Worm (Caenorhabditis elegans) whole organism, early embryonic: ENCODE measurements around the gene glo-4.

Source experiments
- B0310.2 ChIP-seq: sonication (generic microtip); optimal IDR thresholded peaks from 2 replicates; lab custom pipeline; 2016; ENCODE audit warnings: mild to moderate bottlenecking, missing genetic modification characterization, missing compliant biosample characterization
- F13C5.2 ChIP-seq: sonication (generic microtip); optimal IDR thresholded peaks from 2 replicates; lab custom pipeline; 2017; ENCODE audit warnings: mild to moderate bottlenecking, missing genetic modification characterization, inconsistent platforms, missing compliant biosample characterization
- aly-1 ChIP-seq: sonication (generic microtip); optimal IDR thresholded peaks from 2 replicates; lab custom pipeline; 2016; ENCODE audit warnings: missing genetic modification characterization, missing compliant biosample characterization
- ama-1 ChIP-seq: fragments of 150-350 bp; optimal IDR thresholded peaks from 2 replicates; lab custom pipeline; 2014
- ceh-13 ChIP-seq: fragments of 200-800 bp; sonication (Bioruptor generic); optimal IDR thresholded peaks from 2 replicates; lab custom pipeline; 2018; ENCODE audit warnings: mild to moderate bottlenecking, missing genetic modification characterization, missing compliant biosample characterization
- ceh-36 ChIP-seq: sonication (generic microtip); optimal IDR thresholded peaks from 2 replicates; lab custom pipeline; 2016; ENCODE audit warnings: missing genetic modification characterization, inconsistent platforms, missing compliant biosample characterization
- ets-7 ChIP-seq: sonication (generic microtip); optimal IDR thresholded peaks from 2 replicates; lab custom pipeline; 2016; ENCODE audit warnings: missing genotype, missing genetic modification characterization, missing compliant biosample characterization
- flt-1 ChIP-seq: fragments of 200-800 bp; sonication (Bioruptor generic); IDR thresholded peaks from 2 replicates; pipeline ENCODE4 v1.3.6; 2022; ENCODE audit warnings: missing genetic modification characterization, missing compliant biosample characterization
- hmbx-1 ChIP-seq: sonication (generic microtip); optimal IDR thresholded peaks from 2 replicates; lab custom pipeline; 2016; ENCODE audit warnings: mild to moderate bottlenecking, missing genetic modification characterization, missing compliant biosample characterization
- hmg-4 ChIP-seq: fragments of 200-800 bp; sonication (Bioruptor generic); optimal IDR thresholded peaks from 2 replicates; lab custom pipeline; 2018; ENCODE audit warnings: mild to moderate bottlenecking, missing genetic modification characterization, missing compliant biosample characterization
- hnd-1 ChIP-seq: sonication (generic microtip); optimal IDR thresholded peaks from 2 replicates; lab custom pipeline; 2016; ENCODE audit warnings: missing genetic modification characterization, missing compliant biosample characterization
- pes-1 ChIP-seq: fragments of 200-800 bp; sonication (Bioruptor generic); IDR thresholded peaks from 2 replicates; pipeline ENCODE4 v1.3.6; 2022; ENCODE audit warnings: missing genetic modification reagents, missing genetic modification characterization, missing compliant biosample characterization
- scrt-1 ChIP-seq: fragments of 200-800 bp; sonication (Bioruptor generic); IDR thresholded peaks from 2 replicates; pipeline ENCODE4 v1.3.6; 2022; ENCODE audit warnings: missing genetic modification characterization, missing compliant biosample characterization
- sea-1 ChIP-seq: fragments of 200-800 bp; sonication (Bioruptor generic); conservative IDR thresholded peaks from 2 replicates; pipeline ENCODE4 v1.3.6; 2022; ENCODE audit warnings: missing genetic modification characterization, missing compliant biosample characterization
- tbx-11 ChIP-seq: fragments of 200-800 bp; sonication (Bioruptor generic); IDR thresholded peaks from 2 replicates; pipeline ENCODE4 v1.3.6; 2022; ENCODE audit warnings: missing genetic modification characterization, missing compliant biosample characterization
- tbx-37 ChIP-seq: fragments of 200-800 bp; sonication (Bioruptor generic); conservative IDR thresholded peaks from 2 replicates; pipeline ENCODE4 v1.3.6; 2022; ENCODE audit warnings: missing genetic modification reagents, missing genetic modification characterization, missing compliant biosample characterization
- tra-4 ChIP-seq: sonication (generic microtip); optimal IDR thresholded peaks from 2 replicates; lab custom pipeline; 2017; ENCODE audit warnings: missing genetic modification characterization, missing compliant biosample characterization

The glo-4 gene

ce11 chrV:9257467-9257866 is 14.4 kb upstream of the glo-4 start, which contains the start of gene F07C3.16:
Gene F07C3.16, minus strand, starts transcription at chrV:9257567.
- TF ChIP-seq pes-1 (GFP tag; lab: Robert Waterston, UW) (no peak), tbx-11 (GFP tag; lab: Robert Waterston, UW) (no peak), ceh-36 (tag; lab: Kevin White, UChicago) (no peak), tbx-37 (GFP tag; lab: Robert Waterston, UW) (no peak), hnd-1 (tag; lab: Kevin White, UChicago) (no peak), B0310.2 (tag; lab: Kevin White, UChicago) (no peak), flt-1 (GFP tag; lab: Robert Waterston, UW) (no peak), ets-7 (tag; lab: Kevin White, UChicago) (no peak), ceh-13 (GFP tag; lab: Kevin White, UChicago) (no peak)

ce11 chrV:9255480-9255879 is 12.5 kb upstream of the glo-4 start:
- no peak for TF ChIP-seq ets-7 (tag; lab: Kevin White, UChicago)
- no peak for TF ChIP-seq tra-4 (tag; lab: Kevin White, UChicago)
- TF ChIP-seq ama-1 (lab: Kevin White, UChicago): no peak
- TF ChIP-seq scrt-1 (GFP tag; lab: Robert Waterston, UW): no peak
- no peak for TF ChIP-seq hnd-1 (tag; lab: Kevin White, UChicago)
- no peak for TF ChIP-seq pes-1 (GFP tag; lab: Robert Waterston, UW)
- TF ChIP-seq aly-1 (tag; lab: Kevin White, UChicago): no peak
- TF ChIP-seq hmbx-1: no peak
- TF ChIP-seq B0310.2 (tag; lab: Kevin White, UChicago): no peak
- no peak for TF ChIP-seq tbx-37 (GFP tag; lab: Robert Waterston, UW)

ce11 chrV:9254012-9254696 is 11.1 kb upstream of the glo-4 start, which contains the start of gene F07C3.9:
Gene F07C3.9, minus strand, starts transcription at chrV:9254646.
- TF ChIP-seq B0310.2 (tag; lab: Kevin White, UChicago): no peak

- TF ChIP-seq B0310.2 (tag; lab: Kevin White, UChicago) (no peak), flt-1 (GFP tag; lab: Robert Waterston, UW) (no peak), tbx-11 (GFP tag; lab: Robert Waterston, UW) (no peak), hnd-1 (tag; lab: Kevin White, UChicago) (no peak), ets-7 (tag; lab: Kevin White, UChicago) (no peak), ceh-36 (tag; lab: Kevin White, UChicago) (no peak), pes-1 (GFP tag; lab: Robert Waterston, UW) (no peak), sea-1 (no peak), ama-1 (lab: Kevin White, UChicago) (no peak), tra-4 (tag; lab: Kevin White, UChicago) (no peak)
Observed at ce11 chrV:9249932-9250331, 6.9 kb upstream of the glo-4 start, which contains the start of gene ptd-2. Gene ptd-2, plus strand, starts transcription at chrV:9250232.

- TF ChIP-seq ceh-36 (tag; lab: Kevin White, UChicago) (no peak), pes-1 (GFP tag; lab: Robert Waterston, UW) (no peak), sea-1 (no peak), tbx-11 (GFP tag; lab: Robert Waterston, UW) (no peak), scrt-1 (GFP tag; lab: Robert Waterston, UW) (no peak), tra-4 (tag; lab: Kevin White, UChicago) (no peak), tbx-37 (GFP tag; lab: Robert Waterston, UW) (no peak), flt-1 (GFP tag; lab: Robert Waterston, UW) (no peak), hmbx-1 (no peak), hmg-4 (no peak), B0310.2 (tag; lab: Kevin White, UChicago) (no peak), hnd-1 (tag; lab: Kevin White, UChicago) (no peak), ama-1 (lab: Kevin White, UChicago) (no peak), F13C5.2 (tag; lab: Kevin White, UChicago) (no peak), ceh-13 (GFP tag; lab: Kevin White, UChicago) (no peak), aly-1 (tag; lab: Kevin White, UChicago) (no peak), ets-7 (tag; lab: Kevin White, UChicago) (no peak)
Observed at ce11 chrV:9249206-9249605, 6.2 kb upstream of the glo-4 start, which contains the start of gene str-94. Gene str-94, minus strand, starts transcription at chrV:9249306.

ce11 chrV:9247416-9247815 is 4.4 kb upstream of the glo-4 start:
- peak; percentile 39 for TF ChIP-seq F13C5.2 (tag; lab: Kevin White, UChicago)
- TF ChIP-seq aly-1 (tag; lab: Kevin White, UChicago): no peak

- TF ChIP-seq hmbx-1 (no peak), ceh-13 (GFP tag; lab: Kevin White, UChicago) (no peak), tbx-11 (GFP tag; lab: Robert Waterston, UW) (no peak), B0310.2 (tag; lab: Kevin White, UChicago) (no peak), ets-7 (tag; lab: Kevin White, UChicago) (no peak), hnd-1 (tag; lab: Kevin White, UChicago) (no peak), scrt-1 (GFP tag; lab: Robert Waterston, UW) (no peak), tra-4 (tag; lab: Kevin White, UChicago) (no peak), F13C5.2 (tag; lab: Kevin White, UChicago) (no peak)
Observed at ce11 chrV:9246260-9246659, 3.2 kb upstream of the glo-4 start, which contains the start of gene aat-2. Gene aat-2, minus strand, starts transcription at chrV:9246360.

ce11 chrV:9232296-9232695 is 10.7 kb downstream of the glo-4 start, which contains the start of gene F07C3.3:
Gene F07C3.3, minus strand, starts transcription at chrV:9232396.
- TF ChIP-seq hmbx-1 (no peak), hnd-1 (tag; lab: Kevin White, UChicago) (no peak), aly-1 (tag; lab: Kevin White, UChicago) (no peak), ceh-36 (tag; lab: Kevin White, UChicago) (no peak), scrt-1 (GFP tag; lab: Robert Waterston, UW) (no peak)
